Worm (Caenorhabditis elegans): ENCODE data around the gene srh-21.
"Not testable (repeated sequence)": the region's sequence is repeated elsewhere in the genome, so short reads cannot be mapped to it uniquely, and the experiment has no call there.

Gene srh-21

ce11 chrV:4889477-4889876, 37.0 kb upstream of the srh-21 start, which contains the start of gene ugt-12:
ugt-12 (minus strand) TSS chrV:4889629.
- TF ChIP-seq nhr-23 (tag; optimal IDR thresholded peaks at IDR 0.05), result peak; percentile 35
- TF ChIP-seq ztf-11 (tag; optimal IDR thresholded peaks at IDR 0.05), result no peak
- peak; percentile 39 for TF ChIP-seq pha-4 (tag; optimal IDR thresholded peaks at IDR 0.05)
- TF ChIP-seq elt-2 (tag; optimal IDR thresholded peaks at IDR 0.05), result peak; percentile 71
- peak; percentile 43 for TF ChIP-seq pqm-1 (tag; optimal IDR thresholded peaks at IDR 0.05)

ce11 chrV:4889976-4890479, 36.4 kb upstream of the srh-21 start, which contains the start of gene T19H12.2:
T19H12.2 (plus strand) TSS chrV:4890429.
- no peak for TF ChIP-seq egl-5 (tag; optimal IDR thresholded peaks at IDR 0.05)
- no peak for TF ChIP-seq snpc-4 (tag; optimal IDR thresholded peaks at IDR 0.05)
- TF ChIP-seq pha-4 (tag; optimal IDR thresholded peaks at IDR 0.05), result no peak
- no peak for TF ChIP-seq ztf-4 (tag; optimal IDR thresholded peaks at IDR 0.05)

ce11 chrV:4890781-4891180, 35.7 kb upstream of the srh-21 start:
- no peak for TF ChIP-seq jun-1 (tag; optimal IDR thresholded peaks at IDR 0.05)
- TF ChIP-seq nhr-67 (tag; optimal IDR thresholded peaks at IDR 0.05), result no peak
- TF ChIP-seq pha-4 (tag; optimal IDR thresholded peaks at IDR 0.05), result no peak
- no peak for TF ChIP-seq elt-3 (tag; optimal IDR thresholded peaks at IDR 0.05)
- TF ChIP-seq unc-62 (GFP tag; optimal IDR thresholded peaks at IDR 0.05), result no peak
- no peak for TF ChIP-seq lin-15B (tag; optimal IDR thresholded peaks at IDR 0.05)

- no peak for TF ChIP-seq nfya-1 (tag; optimal IDR thresholded peaks at IDR 0.05; ENCODE audit: insufficient read depth)
- TF ChIP-seq nhr-12 (tag; optimal IDR thresholded peaks at IDR 0.05), result no peak
- no peak for TF ChIP-seq unc-39 (tag; optimal IDR thresholded peaks at IDR 0.05)
- no peak for TF ChIP-seq unc-62 (GFP tag; optimal IDR thresholded peaks at IDR 0.05)
- TF ChIP-seq hmg-11 (tag; optimal IDR thresholded peaks at IDR 0.05), result no peak
- TF ChIP-seq eor-1 (tag; optimal IDR thresholded peaks at IDR 0.05), result no peak
- no peak for TF ChIP-seq aly-2 (tag; optimal IDR thresholded peaks at IDR 0.05)
- no peak for TF ChIP-seq lsy-12 (tag; optimal IDR thresholded peaks at IDR 0.05)
- TF ChIP-seq skn-1 (tag; optimal IDR thresholded peaks at IDR 0.05), result no peak
Measured at ce11 chrV:4891305-4891704, 35.2 kb upstream of the srh-21 start.

- TF ChIP-seq ZK546.5 (tag; optimal IDR thresholded peaks at IDR 0.05) (no peak), nhr-77 (tag; optimal IDR thresholded peaks at IDR 0.05) (no peak), zag-1 (tag; optimal IDR thresholded peaks at IDR 0.05) (no peak)
Measured at ce11 chrV:4894971-4895370, 31.5 kb upstream of the srh-21 start, which contains the start of gene ugt-11. ugt-11 (minus strand) TSS chrV:4895071.

ce11 chrV:4895744-4896143, 30.7 kb upstream of the srh-21 start, which contains the start of gene ugt-9:
ugt-9 (plus strand) TSS chrV:4896048.
- TF ChIP-seq fos-1 (tag; optimal IDR thresholded peaks at IDR 0.05) (no peak), nhr-25 (tag; optimal IDR thresholded peaks at IDR 0.05) (peak; percentile 16)

ce11 chrV:4900020-4900419, 26.5 kb upstream of the srh-21 start, which contains the start of gene ugt-10:
ugt-10 (minus strand) TSS chrV:4900120.
- TF ChIP-seq elt-1, fos-1, ceh-16 (tag; optimal IDR thresholded peaks at IDR 0.05): not testable (repeated sequence)

- no peak for TF ChIP-seq snpc-4 (tag; optimal IDR thresholded peaks at IDR 0.05)
- no peak for TF ChIP-seq zag-1 (tag; optimal IDR thresholded peaks at IDR 0.05)
- TF ChIP-seq elt-3 (tag; optimal IDR thresholded peaks at IDR 0.05), result no peak
- no peak for TF ChIP-seq nhr-25 (tag; optimal IDR thresholded peaks at IDR 0.05)
- no peak for TF ChIP-seq pqm-1 (tag; optimal IDR thresholded peaks at IDR 0.05)
- TF ChIP-seq nhr-23 (tag; optimal IDR thresholded peaks at IDR 0.05), result no peak
- no peak for TF ChIP-seq nhr-76 (tag; optimal IDR thresholded peaks at IDR 0.05)
- TF ChIP-seq nhr-43 (tag; optimal IDR thresholded peaks at IDR 0.05; ENCODE audit: poor library complexity, severe bottlenecking), result no peak
Measured at ce11 chrV:4901074-4901473, 25.4 kb upstream of the srh-21 start, which contains the start of gene ugt-67. ugt-67 (plus strand) TSS chrV:4901374.
